Worm (Caenorhabditis elegans) whole organism, L4 larva: ENCODE results near the gene C45G9.10.

Source experiments
- F10B5.3 ChIP-seq: sonication (generic microtip); optimal IDR thresholded peaks from 2 replicates; lab custom pipeline; 2016; ENCODE audit warnings: mild to moderate bottlenecking, missing genetic modification characterization, missing compliant biosample characterization
- T26A8.4 ChIP-seq: fragments of 200-800 bp; sonication (Bioruptor generic); IDR thresholded peaks from 2 replicates; pipeline ENCODE4 v1.3.6; 2022; ENCODE audit warnings: missing genetic modification characterization, missing compliant biosample characterization
- Y105C5A.15 ChIP-seq: fragments of 200-800 bp; sonication (Bioruptor generic); IDR thresholded peaks from 2 replicates; pipeline ENCODE4 v1.3.6; 2022; ENCODE audit warnings: missing genetic modification characterization, missing compliant biosample characterization
- Y75B8A.6 ChIP-seq: fragments of 200-800 bp; sonication (Bioruptor generic); IDR thresholded peaks from 2 replicates; pipeline ENCODE4 v1.3.6; 2022; ENCODE audit warnings: missing genetic modification reagents, missing genetic modification characterization, missing compliant biosample characterization
- aha-1 ChIP-seq: fragments of 150-350 bp; peaks from one replicate; lab custom pipeline; 2014; ENCODE audit warnings: missing biosample characterization, missing genetic modification characterization
- arid-1 ChIP-seq: fragments of 200-800 bp; sonication (Bioruptor generic); conservative IDR thresholded peaks from 2 replicates; pipeline ENCODE4 v1.3.6; 2022; ENCODE audit warnings: missing genetic modification reagents, missing genetic modification characterization, missing compliant biosample characterization
- attf-4 ChIP-seq: sonication (generic microtip); optimal IDR thresholded peaks from 3 replicates; lab custom pipeline; 2017; ENCODE audit warnings: missing biosample characterization, missing genetic modification characterization
- ceh-32 ChIP-seq: sonication (generic microtip); optimal IDR thresholded peaks from 2 replicates; lab custom pipeline; 2016; ENCODE audit warnings: mild to moderate bottlenecking, missing genetic modification characterization, missing compliant biosample characterization; ENCODE audit not compliant: poor library complexity
- ces-1 ChIP-seq: fragments of 150-350 bp; sonication (generic microtip); optimal IDR thresholded peaks from 4 replicates; lab custom pipeline; 2014; ENCODE audit warnings: missing biosample characterization, missing genetic modification reagents, missing genetic modification characterization
- daf-12 ChIP-seq: fragments of 150-350 bp; optimal IDR thresholded peaks from 2 replicates; lab custom pipeline; 2014; ENCODE audit warnings: missing biosample characterization, missing genetic modification reagents, missing genetic modification characterization
- daf-8 ChIP-seq: fragments of 200-800 bp; sonication (Bioruptor generic); IDR thresholded peaks from 2 replicates; pipeline ENCODE4 v1.3.6; 2022; ENCODE audit warnings: missing genetic modification characterization, missing compliant biosample characterization
- dmd-6 ChIP-seq: fragments of 200-800 bp; sonication (Bioruptor generic); IDR thresholded peaks from 2 replicates; pipeline ENCODE4 v1.3.6; 2022; ENCODE audit warnings: missing genetic modification reagents, missing genetic modification characterization, missing compliant biosample characterization
- dmd-9 ChIP-seq: fragments of 200-800 bp; sonication (Bioruptor generic); IDR thresholded peaks from 2 replicates; pipeline ENCODE4 v1.3.6; 2022; ENCODE audit warnings: missing genetic modification reagents, missing genetic modification characterization, missing compliant biosample characterization
- dpl-1 ChIP-seq: fragments of 150-350 bp; optimal IDR thresholded peaks from 2 replicates; lab custom pipeline; 2014; ENCODE audit warnings: missing biosample characterization, missing genetic modification reagents, missing genetic modification characterization
- egl-27 ChIP-seq: sonication (generic microtip); optimal IDR thresholded peaks from 3 replicates; lab custom pipeline; 2017; ENCODE audit warnings: missing biosample characterization, missing genetic modification reagents, missing genetic modification characterization
- egl-43 ChIP-seq: fragments of 200-800 bp; sonication (Bioruptor generic); IDR thresholded peaks from 2 replicates; pipeline ENCODE4 v1.3.6; 2022; ENCODE audit warnings: missing genetic modification reagents, missing genetic modification characterization, missing compliant biosample characterization
- fos-1 ChIP-seq: fragments of 150-350 bp; optimal IDR thresholded peaks from 2 replicates; lab custom pipeline; 2014; ENCODE audit warnings: missing biosample characterization, missing genetic modification characterization
- hif-1 ChIP-seq, 2 experiments: sonication (generic microtip); optimal IDR thresholded peaks; 2 replicates each; lab custom pipeline; 2016 to 2017; ENCODE audit warnings: missing compliant biosample characterization in 2 of 2, missing genetic modification characterization in 2 of 2, missing genetic modification reagents in 2 of 2, missing genotype in 2 of 2, mild to moderate bottlenecking in 1 of 2
- jun-1 ChIP-seq: fragments of 150-350 bp; optimal IDR thresholded peaks from 2 replicates; lab custom pipeline; 2014; ENCODE audit warnings: missing biosample characterization, missing genetic modification reagents, missing genetic modification characterization
- lin-1 ChIP-seq: fragments of 200-800 bp; sonication (Bioruptor generic); IDR thresholded peaks from 2 replicates; pipeline ENCODE4 v1.3.6; 2022; ENCODE audit warnings: missing genetic modification reagents, missing genetic modification characterization, missing compliant biosample characterization
- lin-13 ChIP-seq: fragments of 150-350 bp; optimal IDR thresholded peaks from 2 replicates; lab custom pipeline; 2014; ENCODE audit warnings: missing biosample characterization, missing genetic modification reagents, missing genetic modification characterization
- lin-15B ChIP-seq: fragments of 150-350 bp; sonication (generic microtip); optimal IDR thresholded peaks from 3 replicates; lab custom pipeline; 2014; ENCODE audit warnings: missing biosample characterization, missing genetic modification characterization
- lin-38 ChIP-seq: fragments of 200-800 bp; sonication (Bioruptor generic); IDR thresholded peaks from 2 replicates; pipeline ENCODE4 v1.3.6; 2022; ENCODE audit warnings: missing genetic modification reagents, missing genetic modification characterization, missing compliant biosample characterization
- madf-5 ChIP-seq, 2 experiments: fragments of 200-800 bp; sonication (Bioruptor generic); IDR thresholded peaks; 2 replicates each; pipeline ENCODE4 v1.3.6; 2022; ENCODE audit warnings: missing compliant biosample characterization in 2 of 2, missing genetic modification characterization in 2 of 2
- mdl-1 ChIP-seq, 2 experiments: fragments of 150-350 bp in 1 of 2; sonication (generic microtip) in 1 of 2; optimal IDR thresholded peaks; 2 replicates each; lab custom pipeline; 2014 to 2017; ENCODE audit warnings: missing biosample characterization in 2 of 2, missing genetic modification characterization in 2 of 2
- mep-1 ChIP-seq: fragments of 150-350 bp; sonication (generic microtip); optimal IDR thresholded peaks from 3 replicates; lab custom pipeline; 2014; ENCODE audit warnings: missing biosample characterization, missing genetic modification characterization
- mes-2 ChIP-seq: sonication (generic microtip); optimal IDR thresholded peaks from 2 replicates; lab custom pipeline; 2016; ENCODE audit warnings: missing genotype, mild to moderate bottlenecking, missing genetic modification characterization, missing compliant biosample characterization; ENCODE audit not compliant: poor library complexity, severe bottlenecking
- mxl-2 ChIP-seq: fragments of 200-800 bp; sonication (Bioruptor generic); conservative IDR thresholded peaks from 2 replicates; pipeline ENCODE4 v1.3.6; 2022; ENCODE audit warnings: missing genetic modification reagents, missing genetic modification characterization, missing compliant biosample characterization
- mxl-3 ChIP-seq: fragments of 200-800 bp; sonication (Bioruptor generic); optimal IDR thresholded peaks from 2 replicates; lab custom pipeline; 2018; ENCODE audit warnings: mild to moderate bottlenecking, missing genetic modification characterization, missing compliant biosample characterization
- nhr-102 ChIP-seq: sonication (generic microtip); optimal IDR thresholded peaks from 2 replicates; lab custom pipeline; 2016; ENCODE audit warnings: mild to moderate bottlenecking, missing genetic modification characterization, moderate library complexity, missing compliant biosample characterization
- nhr-237 ChIP-seq: sonication (generic microtip); optimal IDR thresholded peaks from 2 replicates; lab custom pipeline; 2017; ENCODE audit warnings: missing biosample characterization, missing genetic modification characterization
- nhr-25 ChIP-seq: sonication (generic microtip); optimal IDR thresholded peaks from 2 replicates; lab custom pipeline; 2017; ENCODE audit warnings: missing genetic modification characterization, mild to moderate bottlenecking, missing compliant biosample characterization, antibody characterized with exemption, moderate library complexity, borderline replicate concordance; ENCODE audit not compliant: insufficient read depth
- nhr-28 ChIP-seq: fragments of 150-350 bp; optimal IDR thresholded peaks from 2 replicates; lab custom pipeline; 2014; ENCODE audit warnings: missing biosample characterization, missing genetic modification characterization
- nhr-48 ChIP-seq: sonication (generic microtip); optimal IDR thresholded peaks from 2 replicates; lab custom pipeline; 2016; ENCODE audit warnings: mild to moderate bottlenecking, missing genetic modification characterization, missing compliant biosample characterization
- nhr-6 ChIP-seq: fragments of 150-350 bp; optimal IDR thresholded peaks from 2 replicates; lab custom pipeline; 2014; ENCODE audit warnings: missing biosample characterization, missing genetic modification characterization
- nhr-76 ChIP-seq: fragments of 150-350 bp; optimal IDR thresholded peaks from 2 replicates; lab custom pipeline; 2014; ENCODE audit warnings: missing biosample characterization, missing genetic modification characterization
- pha-4 ChIP-seq, 2 experiments: fragments of 150-350 bp in 1 of 2; fragments of 200-800 bp in 1 of 2; sonication (Bioruptor generic) in 1 of 2; IDR thresholded peaks in 1 of 2; optimal IDR thresholded peaks in 1 of 2; 2 replicates each; pipeline versions ENCODE4 v1.3.6 to Lab custom; 2014 to 2022; ENCODE audit warnings: missing genetic modification characterization in 2 of 2, missing genetic modification reagents in 2 of 2, missing biosample characterization in 1 of 2, missing compliant biosample characterization in 1 of 2
- php-3 ChIP-seq: fragments of 200-800 bp; sonication (Bioruptor generic); IDR thresholded peaks from 2 replicates; pipeline ENCODE4 v1.3.6; 2022; ENCODE audit warnings: missing genetic modification reagents, missing genetic modification characterization, missing compliant biosample characterization
- saeg-2 ChIP-seq: fragments of 200-800 bp; sonication (Bioruptor generic); IDR thresholded peaks from 2 replicates; pipeline ENCODE4 v1.3.6; 2022; ENCODE audit warnings: missing genetic modification reagents, missing genetic modification characterization, missing compliant biosample characterization
- sdz-12 ChIP-seq: fragments of 200-800 bp; sonication (Bioruptor generic); optimal IDR thresholded peaks from 2 replicates; lab custom pipeline; 2018; ENCODE audit warnings: mild to moderate bottlenecking, missing genetic modification characterization, missing compliant biosample characterization
- skn-1 ChIP-seq: fragments of 150-350 bp; optimal IDR thresholded peaks from 2 replicates; lab custom pipeline; 2014; ENCODE audit warnings: missing biosample characterization, missing genetic modification characterization
- snpc-4 ChIP-seq: fragments of 150-350 bp; optimal IDR thresholded peaks from 2 replicates; lab custom pipeline; 2014; ENCODE audit warnings: missing biosample characterization, missing genetic modification characterization
- tag-97 ChIP-seq: fragments of 200-800 bp; sonication (Bioruptor generic); IDR thresholded peaks from 2 replicates; pipeline ENCODE4 v1.3.6; 2022; ENCODE audit warnings: missing genetic modification characterization, missing compliant biosample characterization
- tra-1 ChIP-seq: fragments of 200-800 bp; sonication (Bioruptor generic); IDR thresholded peaks from 2 replicates; pipeline ENCODE4 v1.3.6; 2022; ENCODE audit warnings: missing genetic modification reagents, missing genetic modification characterization, missing compliant biosample characterization
- zag-1 ChIP-seq: fragments of 150-350 bp; optimal IDR thresholded peaks from 2 replicates; lab custom pipeline; 2014; ENCODE audit warnings: missing biosample characterization, missing genetic modification characterization
- zfp-2 ChIP-seq: sonication (generic microtip); optimal IDR thresholded peaks from 2 replicates; lab custom pipeline; 2016; ENCODE audit warnings: mild to moderate bottlenecking, missing genetic modification characterization, missing compliant biosample characterization
- zip-2 ChIP-seq: fragments of 150-350 bp; optimal IDR thresholded peaks from 2 replicates; lab custom pipeline; 2014; ENCODE audit warnings: missing biosample characterization, missing genetic modification characterization
- ztf-11 ChIP-seq: fragments of 150-350 bp; optimal IDR thresholded peaks from 2 replicates; lab custom pipeline; 2014; ENCODE audit warnings: missing biosample characterization, missing genetic modification characterization

C45G9.10 gene

ce11 chrIII:5080700-5081572 is 19.2 kb upstream of the C45G9.10 start (continued):
- TF ChIP-seq mdl-1 (tag; optimal IDR thresholded peaks at IDR 0.05; lab: Kevin White, UChicago), result peak in 1 of 2 experiments; percentile 5
- TF ChIP-seq mes-2, result peak; percentile 93
- peak; percentile 60 for TF ChIP-seq lin-13 (GFP tag; lab: Kevin White, UChicago)
- no peak for TF ChIP-seq nhr-76
- peak; percentile 63 for TF ChIP-seq zfp-2 (tag; lab: Kevin White, UChicago)
- TF ChIP-seq egl-27 (tag; lab: Kevin White, UChicago), result no peak
- TF ChIP-seq nhr-25 (tag; lab: Kevin White, UChicago), result peak; percentile 61
- TF ChIP-seq nhr-28 (tag; lab: Kevin White, UChicago), result peak; percentile 70
- no peak for TF ChIP-seq zag-1
- no peak for TF ChIP-seq skn-1 (tag; lab: Kevin White, UChicago)
- peak; percentile 59 for TF ChIP-seq tra-1 (GFP tag; lab: Robert Waterston, UW)
- 0 out of 2 replicates have a peak, but pooled peaks have one; percentile 58 for TF ChIP-seq mxl-2 (GFP tag; lab: Robert Waterston, UW)
- peak; percentile 92 for TF ChIP-seq pha-4 (GFP tag; IDR thresholded peaks at IDR 0.05; lab: Robert Waterston, UW)
- no peak for TF ChIP-seq pha-4 (tag; optimal IDR thresholded peaks at IDR 0.05; lab: Kevin White, UChicago)
- TF ChIP-seq lin-38 (GFP tag; lab: Robert Waterston, UW), result peak; percentile 90
- no peak for TF ChIP-seq ces-1
- peak; percentile 74; the same call in 1 of the 2 replicates for TF ChIP-seq php-3 (GFP tag; lab: Robert Waterston, UW)
- TF ChIP-seq saeg-2 (GFP tag; lab: Robert Waterston, UW), result peak; percentile 78; the same call in 1 of the 2 replicates
- peak; percentile 38 for TF ChIP-seq jun-1 (tag; lab: Kevin White, UChicago)
- peak; percentile 86 for TF ChIP-seq mep-1
- peak; percentile 46 for TF ChIP-seq nhr-6 (tag; lab: Kevin White, UChicago)
- TF ChIP-seq arid-1 (GFP tag; lab: Robert Waterston, UW), result peak; percentile 95
- peak; percentile 76; the same call in 1 of the 2 replicates for TF ChIP-seq daf-8 (GFP tag; lab: Robert Waterston, UW)
- peak; percentile 30 for TF ChIP-seq zip-2 (tag; lab: Kevin White, UChicago)
- peak; percentile 95 for TF ChIP-seq T26A8.4
- peak; percentile 67 for TF ChIP-seq sdz-12 (GFP tag; lab: Kevin White, UChicago)
- TF ChIP-seq ztf-11 (tag; lab: Kevin White, UChicago), result no peak
- TF ChIP-seq lin-1 (GFP tag; lab: Robert Waterston, UW), result peak; percentile 73; the same call in 1 of the 2 replicates
- peak; percentile 5 to 96 for TF ChIP-seq hif-1 (tag; optimal IDR thresholded peaks at IDR 0.05; lab: Kevin White, UChicago)
- no peak for TF ChIP-seq daf-12 (tag; lab: Kevin White, UChicago)
- peak; percentile 86 for TF ChIP-seq nhr-48 (tag; lab: Kevin White, UChicago)
- TF ChIP-seq Y105C5A.15 (GFP tag; lab: Robert Waterston, UW), result peak; percentile 72; the same call in 1 of the 2 replicates
- TF ChIP-seq tag-97 (GFP tag; lab: Robert Waterston, UW), result no peak
- TF ChIP-seq egl-43 (GFP tag; lab: Robert Waterston, UW), result peak; percentile 94
- TF ChIP-seq ceh-32 (tag; lab: Kevin White, UChicago), result peak; percentile 60
- TF ChIP-seq snpc-4, result peak; percentile 96
- TF ChIP-seq dpl-1 (GFP tag; lab: Kevin White, UChicago), result peak; percentile 47
- TF ChIP-seq nhr-102 (tag; lab: Kevin White, UChicago), result peak; percentile 94
- TF ChIP-seq dmd-6, result peak; percentile 67
- peak; percentile 60 for TF ChIP-seq mxl-3 (GFP tag; lab: Kevin White, UChicago)
- TF ChIP-seq madf-5 (GFP tag; IDR thresholded peaks at IDR 0.05; lab: Robert Waterston, UW), result peak in 1 of 2 experiments; percentile 85; a peak in 2 of 4 replicates
- peak; percentile 83 for TF ChIP-seq F10B5.3 (tag; lab: Kevin White, UChicago)
- TF ChIP-seq fos-1 (tag; lab: Kevin White, UChicago), result no peak
- TF ChIP-seq nhr-237, result no peak
- TF ChIP-seq Y75B8A.6 (GFP tag; lab: Robert Waterston, UW), result peak; percentile 94
- TF ChIP-seq attf-4 (tag; lab: Kevin White, UChicago), result no peak
- TF ChIP-seq aha-1 (tag; lab: Kevin White, UChicago), result peak; percentile 94
- no peak for TF ChIP-seq lin-15B (tag; lab: Kevin White, UChicago)
- TF ChIP-seq dmd-9, result peak; percentile 80
